Worm (Caenorhabditis elegans): ENCODE results near the gene C54E10.3.
A peak's percentile ranks its signal among the peaks of the same experiment; 100 is the strongest.

C54E10.3 gene

ce11 chrV:18842468-18842867 is 31.7 kb downstream of the C54E10.3 start:
- TF ChIP-seq ctbp-1 (GFP tag; IDR thresholded peaks at IDR 0.05) (no peak), F37D6.2 (tag; optimal IDR thresholded peaks at IDR 0.05) (no peak), unc-62 (GFP tag; optimal IDR thresholded peaks at IDR 0.05 in 1 of 2) (peak in 1 of 2 experiments; percentile 50), unc-62 (tag; optimal IDR thresholded peaks at IDR 0.05) (no peak)

ce11 chrV:18846480-18846879 is 35.7 kb downstream of the C54E10.3 start, which contains the start of gene nhr-230:
Gene nhr-230, plus strand, starts transcription at chrV:18846780.
- TF ChIP-seq dmd-9 (GFP tag; IDR thresholded peaks at IDR 0.05) (no peak), nhr-10 (tag; optimal IDR thresholded peaks at IDR 0.05) (no peak), ZK546.5 (tag; optimal IDR thresholded peaks at IDR 0.05) (no peak), ceh-20 (GFP tag; IDR thresholded peaks at IDR 0.05) (no peak), zfp-3 (GFP tag; conservative IDR thresholded peaks at IDR 0.05) (no peak), pqm-1 (tag; optimal IDR thresholded peaks at IDR 0.05) (no peak), zip-2 (tag; optimal IDR thresholded peaks at IDR 0.05) (no peak), ceh-28 (tag; optimal IDR thresholded peaks at IDR 0.05) (no peak)

ce11 chrV:18848578-18848977 is 37.8 kb downstream of the C54E10.3 start:
- TF ChIP-seq F26F4.8 (GFP tag; conservative IDR thresholded peaks at IDR 0.05) (no peak), lir-3 (tag; optimal IDR thresholded peaks at IDR 0.05) (no peak), ztf-7 (tag; optimal IDR thresholded peaks at IDR 0.05) (no peak), daf-19 (GFP tag; conservative IDR thresholded peaks at IDR 0.05) (no peak), daf-16 (GFP tag; optimal IDR thresholded peaks at IDR 0.05) (no peak), daf-16 (tag; optimal IDR thresholded peaks at IDR 0.05) (no peak), vab-7 (GFP tag; IDR thresholded peaks at IDR 0.05) (no peak), snpc-4 (tag; optimal IDR thresholded peaks at IDR 0.05) (no peak), duxl-1 (tag; optimal IDR thresholded peaks at IDR 0.05; ENCODE audit: poor library complexity) (no peak), skn-1 (tag; optimal IDR thresholded peaks at IDR 0.05) (no peak), nhr-102 (tag; optimal IDR thresholded peaks at IDR 0.05) (no peak), cey-2 (tag; optimal IDR thresholded peaks at IDR 0.05; ENCODE audit: borderline replicate concordance, insufficient read depth) (no peak), aha-1 (tag) (no peak), hlh-30 (tag; optimal IDR thresholded peaks at IDR 0.05; ENCODE audit: insufficient read depth) (no peak)

- TF ChIP-seq Y5F2A.4 (GFP tag; optimal IDR thresholded peaks at IDR 0.05) (no peak), fos-1 (tag; optimal IDR thresholded peaks at IDR 0.05) (no peak), D1046.2 (GFP tag; IDR thresholded peaks at IDR 0.05) (no peak), nhr-28 (tag; optimal IDR thresholded peaks at IDR 0.05) (peak; percentile 6)
Observed at ce11 chrV:18854788-18855187, 44.0 kb downstream of the C54E10.3 start.

- TF ChIP-seq pha-4 (GFP tag; IDR thresholded peaks at IDR 0.05) (no peak), pha-4 (tag; optimal IDR thresholded peaks at IDR 0.05) (no peak), hlh-30 (tag; optimal IDR thresholded peaks at IDR 0.05; ENCODE audit: insufficient read depth) (no peak), unc-62 (GFP tag; optimal IDR thresholded peaks at IDR 0.05 in 1 of 2) (peak in 1 of 2 experiments; percentile 1), unc-62 (tag; optimal IDR thresholded peaks at IDR 0.05) (no peak), tra-1 (GFP tag; IDR thresholded peaks at IDR 0.05) (no peak)
Observed at ce11 chrV:18859121-18859520, 48.3 kb downstream of the C54E10.3 start, which contains the start of gene wars-1. Gene wars-1, minus strand, starts transcription at chrV:18859221.
